Worm (Caenorhabditis elegans): Measurements from ENCODE around the gene ZK1307.3.
A peak's percentile ranks its signal among the peaks of the same experiment; 100 is the strongest.

Gene ZK1307.3

ce11 chrII:9604685-9605084 is 48.1 kb downstream of the ZK1307.3 start (continued):
- no peak for TF ChIP-seq dve-1 (tag; optimal IDR thresholded peaks at IDR 0.05; ENCODE audit: insufficient read depth)
- peak; percentile 15 for TF ChIP-seq nhr-77 (tag; optimal IDR thresholded peaks at IDR 0.05)
- TF ChIP-seq nhr-28 (tag; optimal IDR thresholded peaks at IDR 0.05), result peak; percentile 40
- TF ChIP-seq attf-4 (tag; optimal IDR thresholded peaks at IDR 0.05), result no peak
- TF ChIP-seq fos-1 (tag; optimal IDR thresholded peaks at IDR 0.05), result no peak
- TF ChIP-seq duxl-1 (tag; optimal IDR thresholded peaks at IDR 0.05; ENCODE audit: poor library complexity), result no peak
- TF ChIP-seq lin-38 (GFP tag; IDR thresholded peaks at IDR 0.05), result no peak
- TF ChIP-seq unc-39 (tag; optimal IDR thresholded peaks at IDR 0.05), result no peak
- TF ChIP-seq lsy-2 (tag; optimal IDR thresholded peaks at IDR 0.05), result peak in 1 of 2 experiments; percentile 4
- no peak for TF ChIP-seq cey-2 (tag; optimal IDR thresholded peaks at IDR 0.05; ENCODE audit: borderline replicate concordance, insufficient read depth)
- no peak for TF ChIP-seq ztf-11 (tag; optimal IDR thresholded peaks at IDR 0.05)
- TF ChIP-seq ceh-62 (tag; optimal IDR thresholded peaks at IDR 0.05), result no peak
- no peak for TF ChIP-seq ceh-32 (tag; optimal IDR thresholded peaks at IDR 0.05; ENCODE audit: poor library complexity)

DNA sequence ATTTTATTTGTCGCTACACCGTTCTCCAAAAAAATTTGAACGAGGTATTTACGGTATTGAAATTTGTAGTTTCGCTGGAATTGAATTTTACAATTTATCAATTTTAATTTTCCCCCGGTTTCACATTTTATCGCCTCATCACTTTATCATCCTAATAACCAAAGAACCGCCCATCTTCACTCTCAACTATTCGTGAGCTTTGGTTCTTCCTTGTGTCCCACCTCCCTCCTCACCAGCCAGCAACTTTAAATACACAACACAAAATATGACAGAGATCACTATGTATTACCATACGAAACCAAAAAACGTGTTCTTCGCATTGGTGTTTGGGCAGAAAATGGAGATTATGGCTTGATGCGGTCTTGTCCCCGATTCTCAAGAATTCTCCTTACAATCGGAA is 48.8 kb downstream of the ZK1307.3 start:
- TF ChIP-seq nhr-48 (tag; optimal IDR thresholded peaks at IDR 0.05), result no peak
- TF ChIP-seq tra-1 (GFP tag; IDR thresholded peaks at IDR 0.05), result 0 out of 2 replicates have a peak, but pooled peaks have one; percentile 28
- TF ChIP-seq zip-2 (tag; optimal IDR thresholded peaks at IDR 0.05), result no peak
- TF ChIP-seq daf-16 (GFP tag; optimal IDR thresholded peaks at IDR 0.05), result no peak
- TF ChIP-seq daf-16 (tag; optimal IDR thresholded peaks at IDR 0.05), result peak; percentile 61
- TF ChIP-seq aha-1 (tag), result peak; percentile 58
- no peak for TF ChIP-seq zfp-3 (GFP tag; conservative IDR thresholded peaks at IDR 0.05)
- no peak for TF ChIP-seq ceh-62 (tag; optimal IDR thresholded peaks at IDR 0.05)
- no peak for TF ChIP-seq mxl-2 (GFP tag; conservative IDR thresholded peaks at IDR 0.05)
- no peak for TF ChIP-seq fkh-10 (GFP tag; optimal IDR thresholded peaks at IDR 0.05)
- TF ChIP-seq ceh-28 (tag; optimal IDR thresholded peaks at IDR 0.05), result no peak
- peak; percentile 31; the same call in 1 of the 2 replicates for TF ChIP-seq lin-1 (GFP tag; IDR thresholded peaks at IDR 0.05)
- no peak for TF ChIP-seq ceh-82 (tag; optimal IDR thresholded peaks at IDR 0.05)
- TF ChIP-seq egl-27 (tag; optimal IDR thresholded peaks at IDR 0.05), result no peak
- TF ChIP-seq unc-39 (tag; optimal IDR thresholded peaks at IDR 0.05), result no peak
- no peak for TF ChIP-seq mdt-29 (GFP tag; IDR thresholded peaks at IDR 0.05)
- TF ChIP-seq mep-1 (tag; optimal IDR thresholded peaks at IDR 0.05), result peak; percentile 6
- TF ChIP-seq nhr-111 (GFP tag; optimal IDR thresholded peaks at IDR 0.05), result no peak
- TF ChIP-seq hlh-11 (tag; optimal IDR thresholded peaks at IDR 0.05), result peak; percentile 47
- no peak for TF ChIP-seq Y5F2A.4 (GFP tag; optimal IDR thresholded peaks at IDR 0.05)
- TF ChIP-seq dve-1 (tag; optimal IDR thresholded peaks at IDR 0.05; ENCODE audit: insufficient read depth), result peak; percentile 73
- TF ChIP-seq daf-8 (GFP tag; IDR thresholded peaks at IDR 0.05), result no peak
- peak; percentile 72 for TF ChIP-seq dmd-6 (GFP tag; IDR thresholded peaks at IDR 0.05)
- no peak for TF ChIP-seq vab-7 (GFP tag; IDR thresholded peaks at IDR 0.05)
- TF ChIP-seq T26A8.4 (GFP tag; IDR thresholded peaks at IDR 0.05), result no peak
- peak in 1 of 2 experiments; percentile 69 for TF ChIP-seq unc-62 (GFP tag; optimal IDR thresholded peaks at IDR 0.05 in 1 of 2)
- no peak for TF ChIP-seq unc-62 (tag; optimal IDR thresholded peaks at IDR 0.05)
- no peak for TF ChIP-seq F44E2.7 (GFP tag; IDR thresholded peaks at IDR 0.05)
- peak; percentile 24 for TF ChIP-seq hlh-30 (tag; optimal IDR thresholded peaks at IDR 0.05; ENCODE audit: insufficient read depth)
- no peak for TF ChIP-seq daf-19 (GFP tag; conservative IDR thresholded peaks at IDR 0.05)
- TF ChIP-seq spr-3 (GFP tag; optimal IDR thresholded peaks at IDR 0.05), result no peak
- TF ChIP-seq nhr-11 (tag; optimal IDR thresholded peaks at IDR 0.05), result no peak
- no peak for TF ChIP-seq ZK337.2 (GFP tag; IDR thresholded peaks at IDR 0.05)
- no peak for TF ChIP-seq zag-1 (tag; optimal IDR thresholded peaks at IDR 0.05)
- no peak for TF ChIP-seq jun-1 (tag; optimal IDR thresholded peaks at IDR 0.05)
- no peak for TF ChIP-seq ztf-7 (tag; optimal IDR thresholded peaks at IDR 0.05)
- peak; percentile 82 for TF ChIP-seq nhr-28 (tag; optimal IDR thresholded peaks at IDR 0.05)
- no peak for TF ChIP-seq nhr-77 (tag; optimal IDR thresholded peaks at IDR 0.05)
- TF ChIP-seq duxl-1 (tag; optimal IDR thresholded peaks at IDR 0.05; ENCODE audit: poor library complexity), result no peak
- TF ChIP-seq attf-4 (tag; optimal IDR thresholded peaks at IDR 0.05), result no peak
- TF ChIP-seq ceh-32 (tag; optimal IDR thresholded peaks at IDR 0.05; ENCODE audit: poor library complexity), result no peak
- no peak for TF ChIP-seq aly-2 (tag; optimal IDR thresholded peaks at IDR 0.05)
- peak in 1 of 2 experiments; percentile 41 for TF ChIP-seq mdl-1 (tag; optimal IDR thresholded peaks at IDR 0.05)
- no peak for TF ChIP-seq lin-39 (tag; optimal IDR thresholded peaks at IDR 0.05)
- TF ChIP-seq Y105C5A.15 (GFP tag; IDR thresholded peaks at IDR 0.05), result no peak

Data from whole organism, L4 larva.